Fruit fly (Drosophila melanogaster): ENCODE measurements around the gene CG5292.

DNA sequence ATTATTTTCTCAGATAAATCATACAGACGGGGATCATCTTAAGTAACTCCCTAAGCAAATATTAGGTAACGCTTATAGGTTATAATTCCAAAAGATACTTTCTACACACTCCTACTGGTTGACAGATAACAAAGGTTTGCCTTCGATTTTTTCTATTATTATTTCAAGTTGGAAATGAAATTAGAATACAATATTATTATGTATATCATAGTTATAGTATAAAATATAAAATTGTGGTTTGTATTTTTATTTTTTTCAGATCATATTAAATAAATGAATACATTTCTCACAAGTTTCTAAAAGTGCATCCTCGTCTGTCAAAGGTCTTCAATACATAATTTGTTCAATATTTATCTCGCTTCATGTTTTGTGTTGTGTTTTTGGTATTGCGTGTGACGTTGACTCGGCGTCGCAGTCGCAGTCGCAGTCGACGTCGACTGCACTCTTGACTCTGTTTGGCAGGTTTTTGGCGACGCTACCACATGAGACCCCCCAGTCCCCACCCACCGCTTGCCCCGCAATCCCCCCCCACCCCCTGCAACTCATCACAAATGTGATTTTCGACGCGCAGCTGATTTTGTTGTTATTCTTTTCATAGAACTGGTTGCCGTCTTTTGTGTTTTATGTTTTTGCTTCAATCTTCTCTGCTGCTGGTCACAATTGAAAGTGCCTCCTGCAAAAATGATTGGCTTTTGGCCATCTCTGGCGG, 28.7 kb upstream of the CG5292 start:
- TF ChIP-seq Hr96 (GFP tag; optimal IDR thresholded peaks at IDR 0.05) (no peak), toe (GFP tag; optimal IDR thresholded peaks at IDR 0.05) (no peak), CG33017 (tag; optimal IDR thresholded peaks at IDR 0.05) (no peak), kay (GFP tag; ENCODE audit: borderline replicate concordance) (no peak), pad (GFP tag; optimal IDR thresholded peaks at IDR 0.05) (no peak), ovo (GFP tag; optimal IDR thresholded peaks at IDR 0.05) (no peak), CG5204 (GFP tag; optimal IDR thresholded peaks at IDR 0.05) (no peak)
